Worm (Caenorhabditis elegans): ENCODE results near the gene B0001.2.

- TF ChIP-seq php-3 (GFP tag; IDR thresholded peaks at IDR 0.05), result no peak
- no peak for TF ChIP-seq ztf-11 (tag; optimal IDR thresholded peaks at IDR 0.05)
- TF ChIP-seq skn-1 (tag; optimal IDR thresholded peaks at IDR 0.05), result no peak
Observed at ce11 chrIV:12133776-12134175, 17.0 kb downstream of the B0001.2 start.
